Worm (Caenorhabditis elegans) whole organism, L1 larva: ENCODE results near the gene bath-21.

ENCODE experiments used
- aha-1 ChIP-seq: fragments of 150-350 bp; optimal IDR thresholded peaks from 2 replicates; lab custom pipeline; 2014; ENCODE audit warnings: missing biosample characterization, missing genetic modification characterization
- aly-2 ChIP-seq: fragments of 150-350 bp; optimal IDR thresholded peaks from 2 replicates; lab custom pipeline; 2014; ENCODE audit warnings: missing biosample characterization, missing genetic modification characterization
- ama-1 ChIP-seq: fragments of 150-350 bp; optimal IDR thresholded peaks from 2 replicates; lab custom pipeline; 2014
- elt-2 ChIP-seq: sonication (generic microtip); optimal IDR thresholded peaks from 2 replicates; lab custom pipeline; 2016; ENCODE audit warnings: missing genetic modification characterization, mild to moderate bottlenecking, inconsistent platforms, missing compliant biosample characterization, missing genetic modification reagents
- fkh-10 ChIP-seq: sonication (generic microtip); optimal IDR thresholded peaks from 2 replicates; lab custom pipeline; 2017; ENCODE audit warnings: missing biosample characterization, missing genetic modification reagents, missing genetic modification characterization
- grh-1 ChIP-seq: fragments of 200-800 bp; sonication (Bioruptor generic); IDR thresholded peaks from 2 replicates; pipeline ENCODE4 v1.3.6; 2022; ENCODE audit warnings: missing genetic modification reagents, missing genetic modification characterization, missing compliant biosample characterization
- lin-13 ChIP-seq: fragments of 150-350 bp; optimal IDR thresholded peaks from 2 replicates; lab custom pipeline; 2014; ENCODE audit warnings: missing biosample characterization, missing genetic modification reagents, missing genetic modification characterization
- mab-9 ChIP-seq: fragments of 200-800 bp; sonication (Bioruptor generic); IDR thresholded peaks from 2 replicates; pipeline ENCODE4 v1.3.6; 2022; ENCODE audit warnings: missing genetic modification reagents, missing genetic modification characterization, missing compliant biosample characterization
- nhr-19 ChIP-seq: fragments of 200-800 bp; sonication (Bioruptor generic); conservative IDR thresholded peaks from 2 replicates; pipeline ENCODE4 v1.3.6; 2022; ENCODE audit warnings: missing genetic modification characterization, missing compliant biosample characterization
- unc-130 ChIP-seq: fragments of 150-350 bp; optimal IDR thresholded peaks from 2 replicates; lab custom pipeline; 2017; ENCODE audit warnings: missing biosample characterization, missing genetic modification characterization, inconsistent platforms
- unc-62 ChIP-seq: fragments of 150-350 bp; optimal IDR thresholded peaks from 2 replicates; lab custom pipeline; 2014; ENCODE audit warnings: missing biosample characterization, missing genetic modification reagents, missing genetic modification characterization
- zag-1 ChIP-seq: fragments of 150-350 bp; optimal IDR thresholded peaks from 2 replicates; lab custom pipeline; 2014; ENCODE audit warnings: missing biosample characterization, missing genetic modification characterization

DNA sequence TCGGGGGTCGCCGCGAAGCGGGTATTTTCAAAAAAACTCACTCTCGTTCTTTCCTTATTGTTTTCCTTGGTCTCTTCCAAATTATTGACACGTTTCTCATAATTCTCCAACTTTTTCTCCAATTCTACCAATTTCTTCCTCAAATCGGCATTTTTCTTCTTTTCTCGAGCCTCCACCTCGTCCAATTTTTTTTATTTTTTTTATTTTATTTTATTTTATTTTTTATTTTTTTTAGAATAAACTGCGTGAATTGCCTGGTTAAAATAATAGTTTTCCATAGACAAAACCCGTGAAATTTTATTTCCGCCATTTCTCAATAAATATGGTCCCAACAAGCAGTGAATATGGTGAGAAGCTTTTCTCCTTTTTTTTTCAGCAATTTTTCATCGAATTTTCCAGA lies 13.7 kb downstream of the bath-21 start, which contains the start of gene F59H6.15:
- TF ChIP-seq mab-9 (GFP tag; lab: Robert Waterston, UW) (no peak), nhr-19 (GFP tag; lab: Robert Waterston, UW) (no peak), unc-62 (GFP tag; lab: Kevin White, UChicago) (no peak), aha-1 (tag; lab: Kevin White, UChicago) (no peak), unc-130 (tag; lab: Kevin White, UChicago) (no peak), aly-2 (tag; lab: Kevin White, UChicago) (no peak), fkh-10 (no peak), lin-13 (no peak), grh-1 (GFP tag; lab: Robert Waterston, UW) (no peak), elt-2 (tag; lab: Kevin White, UChicago) (no peak), ama-1 (lab: Kevin White, UChicago) (no peak), zag-1 (tag; lab: Kevin White, UChicago) (no peak)
